Worm (Caenorhabditis elegans): ENCODE measurements around the gene smi-1.

Gene smi-1

ce11 chrIII:1923419-1924318, 45.5 kb downstream of the smi-1 start (continued):
- TF ChIP-seq hsf-1 (GFP tag; IDR thresholded peaks at IDR 0.05) (no peak), nhr-179 (tag; optimal IDR thresholded peaks at IDR 0.05) (no peak), nfya-1 (tag; optimal IDR thresholded peaks at IDR 0.05; ENCODE audit: borderline replicate concordance, insufficient read depth) (no peak), ztf-26 (tag; optimal IDR thresholded peaks at IDR 0.05) (peak; percentile 91), F39B2.1 (GFP tag; IDR thresholded peaks at IDR 0.05) (no peak), B0261.1 (tag; optimal IDR thresholded peaks at IDR 0.05) (no peak), lag-1 (GFP tag; IDR thresholded peaks at IDR 0.05) (0 out of 2 replicates have a peak, but pooled peaks have one; percentile 22), ceh-27 (GFP tag; optimal IDR thresholded peaks at IDR 0.05) (peak; percentile 93), lin-26 (GFP tag; IDR thresholded peaks at IDR 0.05) (peak; percentile 79), ztf-6 (GFP tag; IDR thresholded peaks at IDR 0.05) (0 out of 2 replicates have a peak, but pooled peaks have one; percentile 43), Y56A3A.18 (GFP tag; IDR thresholded peaks at IDR 0.05) (no peak), B0035.1 (tag; optimal IDR thresholded peaks at IDR 0.05) (peak; percentile 52), ets-4 (GFP tag; optimal IDR thresholded peaks at IDR 0.05) (no peak), ama-1 (optimal IDR thresholded peaks at IDR 0.05) (no peak), ama-1 (GFP tag; optimal IDR thresholded peaks at IDR 0.05) (no peak), ceh-79 (tag; optimal IDR thresholded peaks at IDR 0.05) (no peak), T26A5.8 (tag; optimal IDR thresholded peaks at IDR 0.05) (no peak), atf-7 (tag; optimal IDR thresholded peaks at IDR 0.05) (peak; percentile 85), sdz-38 (tag; optimal IDR thresholded peaks at IDR 0.05) (no peak), efl-1 (GFP tag; optimal IDR thresholded peaks at IDR 0.05) (no peak), ztf-25 (GFP tag; IDR thresholded peaks at IDR 0.05) (no peak), tbx-9 (tag; optimal IDR thresholded peaks at IDR 0.05; ENCODE audit: borderline replicate concordance) (no peak), attf-3 (GFP tag; conservative IDR thresholded peaks at IDR 0.05) (0 out of 2 replicates have a peak, but pooled peaks have one; percentile 48), Y53G8AR.9 (GFP tag; conservative IDR thresholded peaks at IDR 0.05) (no peak), ZK185.1 (tag; optimal IDR thresholded peaks at IDR 0.05; ENCODE audit: poor library complexity, severe bottlenecking) (no peak), B0336.3 (GFP tag; IDR thresholded peaks at IDR 0.05) (peak; percentile 72), ceh-100 (GFP tag; IDR thresholded peaks at IDR 0.05) (no peak), tlf-1 (GFP tag; optimal IDR thresholded peaks at IDR 0.05) (peak; percentile 63), madf-10 (tag; optimal IDR thresholded peaks at IDR 0.05) (peak; percentile 95), F33H1.4 (GFP tag; IDR thresholded peaks at IDR 0.05) (no peak), sptf-2 (GFP tag; optimal IDR thresholded peaks at IDR 0.05) (no peak), Y53F4B.3 (GFP tag; IDR thresholded peaks at IDR 0.05) (no peak), cebp-1 (GFP tag; IDR thresholded peaks at IDR 0.05) (0 out of 2 replicates have a peak, but pooled peaks have one; percentile 9), cebp-1 (tag; optimal IDR thresholded peaks at IDR 0.05) (peak; percentile 85), dpl-1 (GFP tag; optimal IDR thresholded peaks at IDR 0.05) (peak; percentile 30), nhr-80 (tag; optimal IDR thresholded peaks at IDR 0.05) (peak; percentile 31), C17E4.6 (GFP tag; IDR thresholded peaks at IDR 0.05) (no peak), nfya-2 (GFP tag; IDR thresholded peaks at IDR 0.05) (no peak), F49E8.2 (tag; optimal IDR thresholded peaks at IDR 0.05; ENCODE audit: insufficient read depth) (no peak), attf-5 (GFP tag; optimal IDR thresholded peaks at IDR 0.05) (peak; percentile 62), F23B12.7 (tag; optimal IDR thresholded peaks at IDR 0.05; ENCODE audit: insufficient read depth) (no peak), somi-1 (GFP tag; optimal IDR thresholded peaks at IDR 0.05) (peak; percentile 96), D2030.7 (GFP tag; IDR thresholded peaks at IDR 0.05) (no peak), K12H6.12 (tag; optimal IDR thresholded peaks at IDR 0.05) (peak; percentile 92), dpff-1 (tag; optimal IDR thresholded peaks at IDR 0.05) (no peak), snpc-1.3 (tag; optimal IDR thresholded peaks at IDR 0.05; ENCODE audit: insufficient read depth) (no peak), bed-1 (GFP tag; IDR thresholded peaks at IDR 0.05) (no peak)
